Fruit fly (Drosophila melanogaster) whole organism, adult: ENCODE measurements around the gene rasp.

Experiments used
- CG11617 ChIP-seq: fragments of 200-800 bp; sonication (Bioruptor generic); optimal IDR thresholded peaks from 2 replicates; lab custom pipeline; 2017; ENCODE audit warnings: mild to moderate bottlenecking, missing biosample characterization, missing genetic modification reagents, missing genetic modification characterization
- CG12768 ChIP-seq: fragments of 200-800 bp; sonication (Bioruptor generic); optimal IDR thresholded peaks from 2 replicates; lab custom pipeline; 2017; ENCODE audit warnings: missing biosample characterization, missing genetic modification characterization, mild to moderate bottlenecking, moderate library complexity, missing genetic modification reagents
- CG14711 ChIP-seq: fragments of 200-800 bp; sonication (Bioruptor generic); optimal IDR thresholded peaks from 2 replicates; lab custom pipeline; 2018; ENCODE audit warnings: missing biosample characterization, mild to moderate bottlenecking, missing genetic modification characterization, moderate library complexity
- CG1620 ChIP-seq: fragments of 200-800 bp; sonication (Bioruptor generic); optimal IDR thresholded peaks from 2 replicates; lab custom pipeline; 2016; ENCODE audit warnings: missing biosample characterization, missing genetic modification characterization
- CG33017 ChIP-seq: fragments of 200-800 bp; sonication (Bioruptor generic); optimal IDR thresholded peaks from 2 replicates; lab custom pipeline; 2018; ENCODE audit warnings: missing biosample characterization, mild to moderate bottlenecking, missing genetic modification characterization, moderate library complexity
- CG5204 ChIP-seq: fragments of 200-800 bp; sonication (Bioruptor generic); optimal IDR thresholded peaks from 2 replicates; lab custom pipeline; 2016; ENCODE audit warnings: missing biosample characterization, missing genetic modification characterization
- CG7045 ChIP-seq: fragments of 200-800 bp; sonication (Bioruptor generic); optimal IDR thresholded peaks from 2 replicates; lab custom pipeline; 2017; ENCODE audit warnings: missing biosample characterization, mild to moderate bottlenecking, missing genetic modification characterization
- CG7101 ChIP-seq: fragments of 200-800 bp; sonication (Bioruptor generic); optimal IDR thresholded peaks from 2 replicates; lab custom pipeline; 2018; ENCODE audit warnings: missing biosample characterization, mild to moderate bottlenecking, missing genetic modification characterization, moderate library complexity
- Clk ChIP-seq: fragments of 200-800 bp; sonication (Bioruptor generic); optimal IDR thresholded peaks from 2 replicates; lab custom pipeline; 2017; ENCODE audit warnings: missing biosample characterization, missing genetic modification characterization
- Crg-1 ChIP-seq: fragments of 200-800 bp; sonication (Bioruptor generic); optimal IDR thresholded peaks from 2 replicates; lab custom pipeline; 2016; ENCODE audit warnings: missing biosample characterization, missing genetic modification characterization
- Hr96 ChIP-seq: fragments of 200-800 bp; sonication (Bioruptor generic); optimal IDR thresholded peaks from 2 replicates; lab custom pipeline; 2016; ENCODE audit warnings: missing biosample characterization, missing genetic modification characterization
- Mnt ChIP-seq: fragments of 200-800 bp; sonication (Bioruptor generic); optimal IDR thresholded peaks from 2 replicates; lab custom pipeline; 2016; ENCODE audit warnings: missing biosample characterization, mild to moderate bottlenecking, missing genetic modification characterization
- bab1 ChIP-seq: fragments of 200-800 bp; sonication (Bioruptor generic); optimal IDR thresholded peaks from 3 replicates; lab custom pipeline; 2019; ENCODE audit warnings: missing biosample characterization, mild to moderate bottlenecking, missing genetic modification characterization, moderate library complexity
- cic ChIP-seq: fragments of 200-800 bp; sonication (Bioruptor generic); optimal IDR thresholded peaks from 2 replicates; lab custom pipeline; 2017; ENCODE audit warnings: missing biosample characterization, mild to moderate bottlenecking, missing genetic modification characterization, moderate library complexity
- cnc ChIP-seq, 2 experiments: fragments of >200 bp; optimal IDR thresholded peaks; 2 replicates each; lab custom pipeline; 2017
- kay ChIP-seq: fragments of 200-800 bp; sonication (Bioruptor generic); peaks from one replicate; lab custom pipeline; 2016; ENCODE audit warnings: missing biosample characterization, missing genetic modification characterization, borderline replicate concordance
- ovo ChIP-seq: fragments of 200-800 bp; sonication (Bioruptor generic); optimal IDR thresholded peaks from 2 replicates; lab custom pipeline; 2016; ENCODE audit warnings: missing biosample characterization, missing genetic modification characterization
- pad ChIP-seq: fragments of 200-800 bp; sonication (Bioruptor generic); optimal IDR thresholded peaks from 3 replicates; lab custom pipeline; 2017; ENCODE audit warnings: missing biosample characterization, missing genetic modification characterization, mild to moderate bottlenecking, moderate library complexity, missing genetic modification reagents
- tj ChIP-seq: fragments of 200-800 bp; sonication (Bioruptor generic); optimal IDR thresholded peaks from 3 replicates; lab custom pipeline; 2017; ENCODE audit warnings: missing biosample characterization, mild to moderate bottlenecking, missing genetic modification characterization, moderate library complexity
- toe ChIP-seq: fragments of 200-800 bp; sonication (Bioruptor generic); optimal IDR thresholded peaks from 2 replicates; lab custom pipeline; 2016; ENCODE audit warnings: missing biosample characterization, missing genetic modification characterization

Gene rasp

DNA sequence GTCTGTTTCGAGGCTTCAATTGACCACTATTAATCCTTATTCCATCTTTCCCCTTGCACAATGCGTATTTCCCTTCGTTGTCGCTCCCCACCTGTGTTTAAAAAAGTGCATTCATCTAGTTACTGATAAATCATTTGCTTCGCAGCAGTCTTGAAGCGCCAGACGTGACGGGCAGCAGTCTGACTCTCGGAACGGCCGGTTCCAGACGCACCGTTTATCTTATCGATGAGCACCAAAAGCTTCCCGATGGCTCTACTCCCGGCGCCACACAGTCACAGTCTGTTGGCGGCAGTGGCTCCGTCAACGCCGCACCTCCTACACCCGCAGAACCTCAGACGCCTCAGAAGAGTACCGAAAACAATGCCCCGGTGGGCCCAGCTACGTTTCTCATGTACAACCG is 22.1 kb downstream of the rasp start, which contains the start of gene CG42494:
Gene CG42494, plus strand, starts transcription at position 301 of the 400 bp plus-strand sequence.
- TF ChIP-seq Clk (GFP tag; lab: Kevin White, UChicago) = no peak
- no peak for TF ChIP-seq CG14711 (tag; lab: Kevin White, UChicago)
- TF ChIP-seq ovo = no peak
- no peak for TF ChIP-seq CG7101 (tag; lab: Kevin White, UChicago)
- TF ChIP-seq CG5204 = no peak
- no peak for TF ChIP-seq cic (GFP tag; lab: Kevin White, UChicago)
- no peak for TF ChIP-seq tj (GFP tag; lab: Kevin White, UChicago)
- no peak for TF ChIP-seq toe (GFP tag; lab: Kevin White, UChicago)
- TF ChIP-seq CG11617 = no peak
- TF ChIP-seq CG12768 (GFP tag; lab: Kevin White, UChicago) = no peak
- TF ChIP-seq pad = no peak

DNA sequence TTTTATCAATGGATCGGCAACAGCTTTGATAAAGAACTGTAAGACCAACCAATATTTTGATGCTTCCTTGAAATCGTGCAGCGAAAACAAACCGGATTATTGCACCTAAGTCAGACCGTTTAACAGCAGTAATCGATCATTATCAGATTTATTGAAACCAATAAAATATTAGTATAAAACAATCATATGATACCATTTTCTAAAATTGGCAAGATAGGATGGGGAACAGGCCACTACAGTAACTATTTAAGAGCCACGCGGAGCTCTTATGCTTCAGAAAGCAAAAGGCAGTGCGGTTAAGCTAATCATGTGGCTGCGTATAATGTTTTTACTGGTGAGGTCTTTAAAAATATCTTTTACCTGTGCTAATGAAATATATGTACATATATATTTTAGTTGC is 24.4 kb downstream of the rasp start, which contains the start of gene CG32284:
Gene CG32284, plus strand, starts transcription at position 301 of the 400 bp plus-strand sequence.
- TF ChIP-seq bab1 (GFP tag; lab: Kevin White, UChicago) (no peak), cnc (optimal IDR thresholded peaks at IDR 0.05; lab: Kevin White, UChicago) (no peak), tj (GFP tag; lab: Kevin White, UChicago) (no peak), toe (GFP tag; lab: Kevin White, UChicago) (no peak), Hr96 (GFP tag; lab: Kevin White, UChicago) (no peak), Mnt (no peak), CG11617 (no peak), CG1620 (no peak), CG7101 (tag; lab: Kevin White, UChicago) (no peak), pad (no peak), cic (GFP tag; lab: Kevin White, UChicago) (no peak), CG5204 (no peak), CG33017 (tag; lab: Kevin White, UChicago) (no peak)

DNA sequence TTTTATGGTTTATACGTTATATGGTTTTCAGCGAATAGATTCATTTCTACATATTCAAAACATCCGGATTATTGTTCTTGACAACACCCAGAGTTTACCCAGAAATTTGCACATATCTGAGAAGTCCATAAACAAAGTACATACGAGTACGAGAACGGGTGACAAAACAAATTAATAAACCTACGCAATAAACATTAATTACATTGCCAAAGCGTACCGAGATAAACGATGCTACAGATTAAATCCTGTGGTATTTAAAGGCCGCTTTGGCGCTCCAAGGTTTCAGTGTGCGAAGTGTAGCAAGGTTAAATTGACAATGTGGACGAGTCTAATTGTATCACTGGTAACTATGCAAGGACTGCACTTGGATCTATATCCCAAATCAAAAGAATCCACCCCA is 25.3 kb downstream of the rasp start, which contains the start of gene CG14957:
Gene CG14957, plus strand, starts transcription at position 301 of the 400 bp plus-strand sequence.
- TF ChIP-seq CG12768 (GFP tag; lab: Kevin White, UChicago) = peak; percentile 11
- TF ChIP-seq CG7045 (GFP tag; lab: Kevin White, UChicago) = peak; percentile 55
- no peak for TF ChIP-seq CG7101 (tag; lab: Kevin White, UChicago)

DNA sequence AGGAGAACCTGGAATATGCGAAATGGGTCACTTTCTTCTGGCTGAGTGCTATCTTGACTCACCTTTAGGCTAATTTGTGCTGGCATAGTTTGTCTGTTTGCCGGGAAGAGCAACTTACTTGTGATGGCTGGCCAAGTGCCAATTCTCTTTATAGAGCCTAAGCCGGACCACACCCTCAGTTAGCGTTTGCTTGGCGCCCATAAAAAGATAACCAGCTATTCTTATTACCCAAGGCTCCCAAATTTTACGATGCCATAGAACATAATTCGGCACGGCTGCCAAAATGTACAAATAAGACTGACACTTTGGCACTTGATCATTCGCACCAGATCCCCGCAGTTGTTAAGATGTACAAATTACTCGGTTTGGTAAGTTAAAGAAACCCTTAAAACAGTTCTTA is 27.7 kb downstream of the rasp start, which contains the start of the genes CG42525 and CG14958:
Gene CG42525, minus strand, starts transcription at position 101 of the 400 bp plus-strand sequence.
Gene CG14958, plus strand, starts transcription at position 332 of the 400 bp plus-strand sequence.
- no peak for TF ChIP-seq CG33017 (tag; lab: Kevin White, UChicago)
- TF ChIP-seq Clk (GFP tag; lab: Kevin White, UChicago) = no peak
- TF ChIP-seq pad = no peak
- no peak for TF ChIP-seq CG5204
- TF ChIP-seq ovo = no peak
- no peak for TF ChIP-seq CG1620
- TF ChIP-seq Mnt = no peak
- no peak for TF ChIP-seq CG7101 (tag; lab: Kevin White, UChicago)
- TF ChIP-seq bab1 (GFP tag; lab: Kevin White, UChicago) = no peak
- no peak for TF ChIP-seq toe (GFP tag; lab: Kevin White, UChicago)
- TF ChIP-seq cic (GFP tag; lab: Kevin White, UChicago) = no peak
- no peak for TF ChIP-seq CG7045 (GFP tag; lab: Kevin White, UChicago)
- TF ChIP-seq CG14711 (tag; lab: Kevin White, UChicago) = no peak
- no peak for TF ChIP-seq Crg-1 (GFP tag; lab: Kevin White, UChicago)

DNA sequence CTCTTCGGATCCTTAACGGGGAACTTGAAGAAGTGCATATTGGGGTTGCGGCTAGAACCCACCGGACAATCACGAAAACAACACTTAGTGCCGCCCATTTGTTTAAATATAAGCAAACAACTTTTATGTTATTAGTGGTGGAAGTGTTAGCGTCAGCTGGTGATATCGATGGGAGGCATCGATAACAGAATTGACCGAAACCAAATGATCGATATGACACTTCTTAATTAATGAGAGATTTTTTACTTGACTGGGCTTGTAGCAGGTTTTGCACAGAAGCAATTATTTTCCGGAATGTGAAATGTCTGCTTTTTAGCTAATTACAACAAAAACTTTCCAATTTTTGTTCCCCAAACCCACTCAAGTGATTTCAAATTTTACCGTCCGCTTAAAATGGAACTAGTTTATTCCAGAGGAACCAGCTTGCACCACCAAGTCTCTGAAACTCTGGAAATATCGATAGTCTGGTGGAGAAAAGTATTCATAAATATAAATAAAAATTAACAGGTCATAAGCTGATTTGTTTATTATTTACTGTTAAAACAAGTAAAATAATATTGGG is 30.4 kb downstream of the rasp start, which contains the start of gene CG14965:
Gene CG14965, minus strand, starts transcription at position 159 of the 562 bp plus-strand sequence.
- no peak for TF ChIP-seq ovo

DNA sequence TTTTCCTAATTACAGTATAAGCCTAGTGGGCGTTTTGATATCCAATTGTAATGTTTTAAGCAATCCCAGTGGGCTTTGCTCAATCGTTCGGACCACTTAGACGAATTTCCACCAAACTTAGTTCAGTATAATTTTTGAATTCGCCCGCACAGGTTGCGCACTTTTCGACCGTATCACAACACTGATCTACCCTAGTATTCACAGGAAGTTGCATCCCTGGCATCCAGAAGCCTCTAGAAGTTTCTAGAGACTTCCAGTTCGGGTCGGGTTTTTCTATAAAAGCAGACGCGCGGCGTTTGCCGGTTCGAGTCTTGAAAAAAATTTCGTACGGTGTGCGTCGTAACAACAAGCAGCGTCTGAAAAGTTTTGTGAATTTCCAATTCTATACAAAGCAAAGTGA is 30.9 kb downstream of the rasp start, which contains the start of gene Hsp83:
Gene Hsp83, plus strand, starts transcription at position 58 of the 400 bp plus-strand sequence.
- peak; percentile 92 for TF ChIP-seq Clk (GFP tag; lab: Kevin White, UChicago)
- TF ChIP-seq cnc (optimal IDR thresholded peaks at IDR 0.05; lab: Kevin White, UChicago) = no peak
- TF ChIP-seq Hr96 (GFP tag; lab: Kevin White, UChicago) = peak; percentile 97
- peak; percentile 91 for TF ChIP-seq CG1620
- peak; percentile 99 for TF ChIP-seq CG11617
- TF ChIP-seq CG14711 (tag; lab: Kevin White, UChicago) = peak; percentile 86
- TF ChIP-seq CG7101 (tag; lab: Kevin White, UChicago) = peak; percentile 99
- peak; percentile 91 for TF ChIP-seq pad
- TF ChIP-seq Crg-1 (GFP tag; lab: Kevin White, UChicago) = peak; percentile 99
- TF ChIP-seq kay (GFP tag; lab: Kevin White, UChicago) = peak; percentile 98
- TF ChIP-seq cic (GFP tag; lab: Kevin White, UChicago) = peak; percentile 99
- peak; percentile 99 for TF ChIP-seq CG33017 (tag; lab: Kevin White, UChicago)
- TF ChIP-seq tj (GFP tag; lab: Kevin White, UChicago) = peak; percentile 87
- peak; percentile 99 for TF ChIP-seq CG7045 (GFP tag; lab: Kevin White, UChicago)
- peak; percentile 99 for TF ChIP-seq CG12768 (GFP tag; lab: Kevin White, UChicago)
- peak; percentile 98 for TF ChIP-seq bab1 (GFP tag; lab: Kevin White, UChicago)
- TF ChIP-seq CG5204 = peak; percentile 96
- TF ChIP-seq toe (GFP tag; lab: Kevin White, UChicago) = peak; percentile 86
- TF ChIP-seq Mnt = peak; percentile 98
- TF ChIP-seq ovo = peak; percentile 96
